Worm (Caenorhabditis elegans) whole organism, early embryonic: ENCODE data around the gene Y6E2A.4.
"Not testable (repeated sequence)": the region's sequence is repeated elsewhere in the genome, so short reads cannot be mapped to it uniquely, and the experiment has no call there.

Source experiments
- ama-1 ChIP-seq: fragments of 150-350 bp; optimal IDR thresholded peaks from 2 replicates; lab custom pipeline; 2014
- flt-1 ChIP-seq: fragments of 200-800 bp; sonication (Bioruptor generic); IDR thresholded peaks from 2 replicates; pipeline ENCODE4 v1.3.6; 2022; ENCODE audit warnings: missing genetic modification characterization, missing compliant biosample characterization
- hmbx-1 ChIP-seq: sonication (generic microtip); optimal IDR thresholded peaks from 2 replicates; lab custom pipeline; 2016; ENCODE audit warnings: mild to moderate bottlenecking, missing genetic modification characterization, missing compliant biosample characterization
- hnd-1 ChIP-seq: sonication (generic microtip); optimal IDR thresholded peaks from 2 replicates; lab custom pipeline; 2016; ENCODE audit warnings: missing genetic modification characterization, missing compliant biosample characterization

- not testable (repeated sequence) for TF ChIP-seq hnd-1; ama-1; hmbx-1 (tag; lab: Kevin White, UChicago); flt-1 (GFP tag; lab: Robert Waterston, UW)
Observed at ce11 chrV:15744366-15744765, 27.8 kb upstream of the Y6E2A.4 start, which contains the start of gene str-19.
